Worm (Caenorhabditis elegans) whole organism, L3 larva: ENCODE measurements around the gene perm-1.

ENCODE experiments used
- R02D3.7 ChIP-seq: fragments of 150-350 bp; optimal IDR thresholded peaks from 2 replicates; lab custom pipeline; 2014; ENCODE audit warnings: missing biosample characterization, missing genetic modification characterization
- ZK546.5 ChIP-seq: sonication (generic microtip); optimal IDR thresholded peaks from 2 replicates; lab custom pipeline; 2017; ENCODE audit warnings: missing biosample characterization, missing genetic modification characterization
- ama-1 ChIP-seq: fragments of 150-350 bp; optimal IDR thresholded peaks from 2 replicates; lab custom pipeline; 2018
- ceh-16 ChIP-seq: sonication (generic microtip); optimal IDR thresholded peaks from 2 replicates; lab custom pipeline; 2017; ENCODE audit warnings: missing biosample characterization, missing genetic modification characterization
- ceh-28 ChIP-seq: fragments of 150-350 bp; optimal IDR thresholded peaks from 2 replicates; lab custom pipeline; 2014; ENCODE audit warnings: missing biosample characterization, missing genetic modification reagents, missing genetic modification characterization
- ceh-82 ChIP-seq: fragments of 150-350 bp; optimal IDR thresholded peaks from 2 replicates; lab custom pipeline; 2014; ENCODE audit warnings: missing biosample characterization, missing genetic modification characterization
- daf-12 ChIP-seq: fragments of 150-350 bp; optimal IDR thresholded peaks from 2 replicates; lab custom pipeline; 2014; ENCODE audit warnings: missing biosample characterization, missing genetic modification reagents, missing genetic modification characterization
- egl-5 ChIP-seq: fragments of 150-350 bp; optimal IDR thresholded peaks from 2 replicates; lab custom pipeline; 2017; ENCODE audit warnings: missing biosample characterization, missing genetic modification reagents, missing genetic modification characterization, inconsistent platforms
- elt-1 ChIP-seq: fragments of 150-350 bp; optimal IDR thresholded peaks from 2 replicates; lab custom pipeline; 2014; ENCODE audit warnings: missing biosample characterization, missing genetic modification characterization
- elt-2 ChIP-seq: sonication (generic microtip); optimal IDR thresholded peaks from 2 replicates; lab custom pipeline; 2016; ENCODE audit warnings: missing genetic modification reagents, mild to moderate bottlenecking, missing genetic modification characterization, missing compliant biosample characterization
- elt-3 ChIP-seq, 3 experiments: fragments of 150-350 bp in 1 of 3; sonication (generic microtip) in 2 of 3; optimal IDR thresholded peaks; 2 replicates in 2 of 3; 4 replicates in 1 of 3; lab custom pipeline; 2014 to 2017; ENCODE audit warnings: missing biosample characterization in 3 of 3, missing genetic modification characterization in 3 of 3
- eor-1 ChIP-seq, 2 experiments: fragments of 150-350 bp; optimal IDR thresholded peaks; 2 replicates each; lab custom pipeline; 2014 to 2018; ENCODE audit warnings: missing biosample characterization in 2 of 2, missing genetic modification characterization in 2 of 2
- fkh-10 ChIP-seq: sonication (generic microtip); optimal IDR thresholded peaks from 2 replicates; lab custom pipeline; 2017; ENCODE audit warnings: missing biosample characterization, missing genetic modification reagents, missing genetic modification characterization
- fkh-2 ChIP-seq: fragments of 150-350 bp; optimal IDR thresholded peaks from 2 replicates; lab custom pipeline; 2014; ENCODE audit warnings: missing biosample characterization, missing genetic modification reagents, missing genetic modification characterization
- fos-1 ChIP-seq: fragments of 150-350 bp; optimal IDR thresholded peaks from 2 replicates; lab custom pipeline; 2014; ENCODE audit warnings: missing biosample characterization, missing genetic modification characterization
- hmg-11 ChIP-seq: sonication (generic microtip); optimal IDR thresholded peaks from 2 replicates; lab custom pipeline; 2016; ENCODE audit warnings: missing genetic modification characterization, missing compliant biosample characterization
- jun-1 ChIP-seq: fragments of 150-350 bp; optimal IDR thresholded peaks from 2 replicates; lab custom pipeline; 2014; ENCODE audit warnings: missing biosample characterization, missing genetic modification reagents, missing genetic modification characterization
- lin-15B ChIP-seq: fragments of 150-350 bp; optimal IDR thresholded peaks from 2 replicates; lab custom pipeline; 2014; ENCODE audit warnings: missing biosample characterization, missing genetic modification characterization
- lin-39 ChIP-seq: fragments of 150-350 bp; optimal IDR thresholded peaks from 2 replicates; lab custom pipeline; 2018; ENCODE audit warnings: missing biosample characterization, missing genetic modification reagents, missing genetic modification characterization
- lsy-12 ChIP-seq: sonication (generic microtip); optimal IDR thresholded peaks from 2 replicates; lab custom pipeline; 2016; ENCODE audit warnings: mild to moderate bottlenecking, missing genetic modification characterization, missing compliant biosample characterization
- mdl-1 ChIP-seq: fragments of 150-350 bp; optimal IDR thresholded peaks from 2 replicates; lab custom pipeline; 2014; ENCODE audit warnings: missing biosample characterization, missing genetic modification characterization
- mml-1 ChIP-seq: fragments of 150-350 bp; sonication (generic microtip); optimal IDR thresholded peaks from 3 replicates; lab custom pipeline; 2014; ENCODE audit warnings: missing biosample characterization, missing genetic modification characterization
- nfya-1 ChIP-seq: sonication (generic microtip); optimal IDR thresholded peaks from 2 replicates; lab custom pipeline; 2017; ENCODE audit warnings: missing genetic modification characterization, mild to moderate bottlenecking, missing compliant biosample characterization, antibody characterized with exemption, moderate library complexity; ENCODE audit not compliant: insufficient read depth
- nhr-11 ChIP-seq: fragments of 150-350 bp; optimal IDR thresholded peaks from 2 replicates; lab custom pipeline; 2014; ENCODE audit warnings: missing biosample characterization, missing genetic modification characterization
- nhr-12 ChIP-seq: fragments of 150-350 bp; optimal IDR thresholded peaks from 2 replicates; lab custom pipeline; 2014; ENCODE audit warnings: missing biosample characterization, missing genetic modification characterization
- nhr-23 ChIP-seq: fragments of 150-350 bp; optimal IDR thresholded peaks from 2 replicates; lab custom pipeline; 2014; ENCODE audit warnings: missing biosample characterization, missing genetic modification reagents, missing genetic modification characterization
- nhr-237 ChIP-seq: fragments of 150-350 bp; optimal IDR thresholded peaks from 2 replicates; lab custom pipeline; 2014; ENCODE audit warnings: missing biosample characterization, missing genetic modification characterization
- nhr-25 ChIP-seq: sonication (generic microtip); optimal IDR thresholded peaks from 2 replicates; lab custom pipeline; 2017; ENCODE audit warnings: missing biosample characterization, missing genetic modification characterization
- nhr-28 ChIP-seq: fragments of 150-350 bp; optimal IDR thresholded peaks from 2 replicates; lab custom pipeline; 2014; ENCODE audit warnings: missing biosample characterization, missing genetic modification characterization
- nhr-67 ChIP-seq: fragments of 150-350 bp; optimal IDR thresholded peaks from 2 replicates; lab custom pipeline; 2014; ENCODE audit warnings: missing biosample characterization, missing genetic modification characterization
- nhr-76 ChIP-seq: fragments of 150-350 bp; sonication (generic microtip); optimal IDR thresholded peaks from 5 replicates; lab custom pipeline; 2014; ENCODE audit warnings: missing biosample characterization, missing genetic modification characterization
- pha-4 ChIP-seq: fragments of 150-350 bp; optimal IDR thresholded peaks from 2 replicates; lab custom pipeline; 2014; ENCODE audit warnings: missing biosample characterization, missing genetic modification reagents, missing genetic modification characterization
- pqm-1 ChIP-seq: fragments of 150-350 bp; optimal IDR thresholded peaks from 2 replicates; lab custom pipeline; 2017; ENCODE audit warnings: missing biosample characterization, missing genetic modification characterization, inconsistent platforms
- sea-2 ChIP-seq: fragments of 150-350 bp; sonication (generic microtip); optimal IDR thresholded peaks from 4 replicates; lab custom pipeline; 2014; ENCODE audit warnings: missing biosample characterization, missing genetic modification reagents, missing genetic modification characterization
- skn-1 ChIP-seq: fragments of 150-350 bp; optimal IDR thresholded peaks from 2 replicates; lab custom pipeline; 2014; ENCODE audit warnings: missing biosample characterization, missing genetic modification characterization
- snpc-4 ChIP-seq: fragments of 150-350 bp; optimal IDR thresholded peaks from 2 replicates; lab custom pipeline; 2014; ENCODE audit warnings: missing biosample characterization, missing genetic modification characterization
- tbx-2 ChIP-seq: sonication (generic microtip); optimal IDR thresholded peaks from 2 replicates; lab custom pipeline; 2016; ENCODE audit warnings: mild to moderate bottlenecking, missing genetic modification characterization, missing compliant biosample characterization
- unc-39 ChIP-seq: sonication (generic microtip); optimal IDR thresholded peaks from 4 replicates; lab custom pipeline; 2017; ENCODE audit warnings: missing biosample characterization, missing genetic modification characterization
- unc-62 ChIP-seq: fragments of 150-350 bp; sonication (generic microtip); optimal IDR thresholded peaks from 4 replicates; lab custom pipeline; 2014; ENCODE audit warnings: missing biosample characterization, missing genetic modification reagents, missing genetic modification characterization
- zag-1 ChIP-seq: fragments of 150-350 bp; optimal IDR thresholded peaks from 2 replicates; lab custom pipeline; 2014; ENCODE audit warnings: missing biosample characterization, missing genetic modification characterization
- ztf-4 ChIP-seq: fragments of 150-350 bp; optimal IDR thresholded peaks from 2 replicates; lab custom pipeline; 2014; ENCODE audit warnings: missing biosample characterization, missing genetic modification characterization

Gene perm-1

ce11 chrII:7853679-7854078 is 26.9 kb upstream of the perm-1 start, which contains the start of gene T09A5.5:
T09A5.5 (minus strand) TSS chrII:7853779.
- TF ChIP-seq fkh-10 (GFP tag; lab: Kevin White, UChicago): no peak
- TF ChIP-seq egl-5 (tag; lab: Kevin White, UChicago): no peak

- TF ChIP-seq elt-2 (tag; lab: Kevin White, UChicago) (no peak), elt-3 (tag; optimal IDR thresholded peaks at IDR 0.05; lab: Kevin White, UChicago) (no peak), eor-1 (tag; optimal IDR thresholded peaks at IDR 0.05; lab: Kevin White, UChicago) (no peak), snpc-4 (no peak), lin-15B (tag; lab: Kevin White, UChicago) (no peak), nhr-23 (no peak), ceh-28 (tag; lab: Kevin White, UChicago) (no peak), nhr-28 (tag; lab: Kevin White, UChicago) (no peak), ztf-4 (tag; lab: Kevin White, UChicago) (no peak), fkh-10 (GFP tag; lab: Kevin White, UChicago) (no peak), ama-1 (lab: Kevin White, UChicago) (no peak), ceh-82 (tag; lab: Kevin White, UChicago) (no peak), elt-1 (no peak), ZK546.5 (tag; lab: Kevin White, UChicago) (no peak)
These were observed 25.7 kb upstream of the perm-1 start, which contains the start of gene mdt-10 for ce11 chrII:7854942-7855341. mdt-10 (minus strand) TSS chrII:7855042.

- TF ChIP-seq lin-39 (tag; lab: Kevin White, UChicago) (no peak), eor-1 (tag; optimal IDR thresholded peaks at IDR 0.05; lab: Kevin White, UChicago) (no peak), daf-12 (tag; lab: Kevin White, UChicago) (no peak), sea-2 (GFP tag; lab: Kevin White, UChicago) (no peak), zag-1 (tag; lab: Kevin White, UChicago) (no peak), tbx-2 (tag; lab: Kevin White, UChicago) (no peak), snpc-4 (no peak)
These were observed 25.0 kb upstream of the perm-1 start, which contains the start of gene mdmh-35 for ce11 chrII:7855619-7856018. mdmh-35 (minus strand) TSS chrII:7855719.

ce11 chrII:7857485-7858010 is 23.1 kb upstream of the perm-1 start, which contains the start of the genes cec-3 and T09A5.15:
cec-3 (minus strand) TSS chrII:7857600.
T09A5.15 (plus strand) TSS chrII:7857960.
- TF ChIP-seq ceh-16: no peak
- no peak for TF ChIP-seq ceh-28 (tag; lab: Kevin White, UChicago)
- no peak for TF ChIP-seq mml-1 (tag; lab: Kevin White, UChicago)
- TF ChIP-seq nhr-76: no peak
- TF ChIP-seq nhr-237 (tag; lab: Kevin White, UChicago): no peak
- TF ChIP-seq pha-4 (tag; lab: Kevin White, UChicago): peak; percentile 61
- TF ChIP-seq ztf-4 (tag; lab: Kevin White, UChicago): no peak
- TF ChIP-seq unc-39: no peak
- TF ChIP-seq nfya-1 (tag; lab: Kevin White, UChicago): peak; percentile 64
- no peak for TF ChIP-seq fkh-2 (tag; lab: Kevin White, UChicago)
- TF ChIP-seq fos-1: no peak
- TF ChIP-seq mdl-1 (tag; lab: Kevin White, UChicago): no peak
- TF ChIP-seq nhr-28 (tag; lab: Kevin White, UChicago): no peak
- TF ChIP-seq elt-1: no peak
- TF ChIP-seq nhr-25 (tag; lab: Kevin White, UChicago): peak; percentile 2
- TF ChIP-seq skn-1 (tag; lab: Kevin White, UChicago): no peak
- no peak for TF ChIP-seq egl-5 (tag; lab: Kevin White, UChicago)
- no peak for TF ChIP-seq nhr-11 (tag; lab: Kevin White, UChicago)
- no peak for TF ChIP-seq R02D3.7 (tag; lab: Kevin White, UChicago)
- TF ChIP-seq nhr-12: no peak
- TF ChIP-seq zag-1 (tag; lab: Kevin White, UChicago): no peak
- no peak for TF ChIP-seq hmg-11 (tag; lab: Kevin White, UChicago)
- peak; percentile 22 for TF ChIP-seq elt-2 (tag; lab: Kevin White, UChicago)
- TF ChIP-seq elt-3 (tag; optimal IDR thresholded peaks at IDR 0.05; lab: Kevin White, UChicago): no peak
- TF ChIP-seq snpc-4: no peak
- TF ChIP-seq jun-1 (tag; lab: Kevin White, UChicago): no peak
- no peak for TF ChIP-seq pqm-1 (tag; lab: Kevin White, UChicago)
- TF ChIP-seq lin-15B (tag; lab: Kevin White, UChicago): peak; percentile 48
- no peak for TF ChIP-seq unc-62 (GFP tag; lab: Kevin White, UChicago)
- TF ChIP-seq ceh-82 (tag; lab: Kevin White, UChicago): no peak
- TF ChIP-seq lsy-12 (tag; lab: Kevin White, UChicago): no peak
- no peak for TF ChIP-seq ZK546.5 (tag; lab: Kevin White, UChicago)
- no peak for TF ChIP-seq nhr-67 (tag; lab: Kevin White, UChicago)
- TF ChIP-seq lin-39 (tag; lab: Kevin White, UChicago): no peak
- TF ChIP-seq eor-1 (tag; optimal IDR thresholded peaks at IDR 0.05; lab: Kevin White, UChicago): no peak
